Fruit fly (Drosophila melanogaster): ENCODE measurements around the gene Rel.
A peak's percentile ranks its signal among the peaks of the same experiment; 100 is the strongest.

The Rel gene

DNA sequence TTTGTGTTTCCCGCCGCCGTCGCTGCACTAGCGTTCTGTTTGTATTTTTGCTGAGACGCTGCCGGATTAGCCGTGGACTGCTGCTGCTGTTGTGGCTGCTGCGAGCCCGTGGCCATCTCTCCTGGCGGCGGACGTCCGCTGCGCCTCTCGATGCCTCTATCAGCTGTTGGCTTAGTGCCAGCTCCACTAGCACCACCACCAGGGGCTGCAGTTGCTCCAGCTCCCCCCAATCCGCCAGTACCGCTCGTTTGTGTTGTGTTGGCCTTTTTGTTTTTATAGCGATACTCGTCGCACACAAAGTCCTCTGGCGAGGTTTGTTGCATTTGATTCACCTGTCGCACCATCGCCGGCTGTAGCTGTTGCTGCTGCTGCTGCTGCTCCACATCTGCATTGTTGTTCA lies 37.1 kb downstream of the Rel start:
- TF ChIP-seq CG17801 (GFP tag; optimal IDR thresholded peaks at IDR 0.05; ENCODE audit: partially characterized antibody), result no peak

DNA sequence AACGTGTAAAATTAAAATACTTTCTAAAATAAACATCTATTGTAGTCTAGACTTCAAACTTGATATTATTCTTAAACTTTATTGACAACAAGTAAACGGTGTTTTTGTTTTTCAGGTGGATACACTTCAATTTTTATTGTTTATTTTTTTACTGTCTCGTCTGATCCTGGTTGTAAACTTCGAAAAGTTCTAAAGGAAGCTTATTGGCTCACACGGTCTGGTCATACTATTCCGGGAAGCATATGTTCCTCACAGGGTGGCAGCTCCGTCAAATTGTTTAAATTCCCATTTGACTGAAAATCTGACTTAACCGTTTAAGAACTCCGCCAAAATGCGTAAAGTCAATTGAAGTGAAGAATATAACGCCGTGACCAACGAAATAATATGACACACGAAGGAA lies 39.6 kb downstream of the Rel start, which contains the start of gene CG11983:
Gene CG11983, plus strand, starts transcription at position 120 of the 400 bp plus-strand sequence.
- TF ChIP-seq CG17801 (GFP tag; optimal IDR thresholded peaks at IDR 0.05; ENCODE audit: partially characterized antibody), result peak; percentile 2

DNA sequence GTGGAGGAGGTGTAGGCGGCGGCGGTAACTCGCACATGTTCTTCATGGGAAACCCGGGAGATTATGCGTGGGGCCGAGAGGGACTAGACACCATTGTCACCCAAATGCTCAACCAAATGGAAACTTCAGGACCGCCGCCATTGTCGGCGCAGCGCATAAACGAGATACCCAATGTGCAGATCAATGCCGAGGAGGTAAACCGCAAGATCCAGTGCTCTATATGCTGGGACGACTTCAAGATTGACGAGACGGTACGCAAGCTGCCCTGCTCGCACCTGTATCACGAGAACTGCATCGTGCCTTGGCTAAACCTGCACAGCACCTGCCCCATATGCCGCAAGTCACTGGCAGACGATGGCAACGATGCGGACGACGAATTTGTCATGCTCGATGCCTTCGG lies 40.5 kb downstream of the Rel start:
- TF ChIP-seq CG17801 (GFP tag; optimal IDR thresholded peaks at IDR 0.05; ENCODE audit: partially characterized antibody), result no peak

DNA sequence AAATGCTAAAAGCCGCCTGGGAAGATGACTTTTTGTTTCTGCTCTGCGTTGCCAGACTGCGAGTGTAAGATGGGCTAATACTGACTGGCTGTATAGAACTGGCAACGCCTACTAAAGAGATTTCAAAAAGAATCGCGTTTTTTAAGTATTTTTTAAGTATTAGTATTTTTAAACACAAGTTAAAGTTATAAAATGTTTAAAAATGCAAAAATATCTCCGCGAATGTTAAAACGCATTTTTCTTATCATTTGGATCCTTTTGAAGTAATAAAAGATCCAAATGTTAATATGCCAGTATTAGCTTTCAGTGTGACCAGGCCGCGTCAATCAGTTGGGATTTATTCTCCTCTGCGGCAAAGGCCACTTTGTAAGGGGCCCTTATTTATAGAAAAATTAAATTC lies 41.6 kb downstream of the Rel start, which contains the start of the genes Prosbeta3 and Iru:
Gene Prosbeta3, minus strand, starts transcription at position 98 of the 400 bp plus-strand sequence.
Gene Iru, plus strand, starts transcription at position 328 of the 400 bp plus-strand sequence.
- TF ChIP-seq CG17801 (GFP tag; optimal IDR thresholded peaks at IDR 0.05; ENCODE audit: partially characterized antibody), result no peak

dm6 chr3R:9003600-9004223 lies 44.1 kb downstream of the Rel start, which contains the start of the genes CG31100 and CG11980:
CG31100 (minus strand) TSS chr3R:9003650.
CG11980 (plus strand) TSS chr3R:9004017.
- TF ChIP-seq CG17801 (GFP tag; optimal IDR thresholded peaks at IDR 0.05; ENCODE audit: partially characterized antibody), result no peak

DNA sequence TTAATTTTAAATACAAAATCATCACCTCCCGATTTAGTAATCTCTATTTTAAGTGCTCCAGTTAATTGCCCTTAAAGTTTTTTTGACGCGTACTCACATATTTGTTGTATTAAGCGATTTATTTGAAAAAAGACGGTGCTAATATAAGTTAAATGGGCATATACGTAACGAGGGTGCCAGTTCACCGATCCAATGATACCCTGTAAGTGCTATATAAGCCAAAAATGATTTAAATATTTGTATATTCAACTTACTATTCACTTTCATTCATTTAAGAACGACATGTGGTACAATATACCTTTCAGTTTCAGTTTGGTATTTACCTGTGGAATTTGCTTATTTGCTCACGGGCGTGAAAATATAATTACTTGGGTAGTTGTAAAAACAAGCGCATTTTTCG lies 45.2 kb downstream of the Rel start:
- no peak for TF ChIP-seq CG17801 (GFP tag; optimal IDR thresholded peaks at IDR 0.05; ENCODE audit: partially characterized antibody)

DNA sequence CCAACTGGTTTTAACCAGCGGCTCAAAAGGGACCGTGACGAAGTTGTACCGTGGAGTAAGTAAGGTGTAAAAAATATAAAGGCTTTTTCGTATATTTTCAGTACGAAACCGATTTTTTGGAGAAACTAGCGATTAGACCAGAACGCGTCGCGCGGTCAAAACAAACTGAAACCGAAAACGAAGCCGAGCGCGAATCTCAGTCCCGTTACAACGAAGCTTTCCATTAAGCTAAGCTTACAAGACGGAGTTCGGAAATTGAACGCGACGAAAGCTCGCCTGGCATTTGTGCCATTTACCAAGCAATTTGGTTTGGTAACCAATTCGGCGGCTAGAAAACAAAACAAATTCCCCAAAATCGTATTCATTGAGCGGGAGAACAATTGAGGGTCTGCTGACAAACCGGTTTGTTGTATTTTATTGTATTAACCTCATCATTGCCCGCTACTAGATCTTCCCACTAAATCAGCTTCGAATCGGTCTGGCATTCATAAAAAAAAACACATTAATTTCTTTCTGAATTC lies 46.0 kb downstream of the Rel start:
- no peak for TF ChIP-seq CG17801 (GFP tag; optimal IDR thresholded peaks at IDR 0.05; ENCODE audit: partially characterized antibody)

- TF ChIP-seq CG17801 (GFP tag; optimal IDR thresholded peaks at IDR 0.05; ENCODE audit: partially characterized antibody), result no peak
Observed at dm6 chr3R:8998243-8998642, 49.5 kb downstream of the Rel start.

- TF ChIP-seq CG17801 (GFP tag; optimal IDR thresholded peaks at IDR 0.05; ENCODE audit: partially characterized antibody), result no peak
Observed at dm6 chr3R:8997397-8997796, 50.4 kb downstream of the Rel start, which contains the start of gene CG11977. CG11977 (plus strand) TSS chr3R:8997697.
